Worm (Caenorhabditis elegans): ENCODE results near the gene daf-37.

Gene daf-37

ce11 chrII:6250782-6251461 is 42.9 kb upstream of the daf-37 start, which contains the start of gene phb-2 (continued):
- TF ChIP-seq vab-7 (GFP tag; IDR thresholded peaks at IDR 0.05), result 0 out of 2 replicates have a peak, but pooled peaks have one; percentile 33
- no peak for TF ChIP-seq nhr-111 (GFP tag; optimal IDR thresholded peaks at IDR 0.05)
- no peak for TF ChIP-seq ces-1 (GFP tag; optimal IDR thresholded peaks at IDR 0.05)
- TF ChIP-seq ama-1 (optimal IDR thresholded peaks at IDR 0.05), result peak; percentile 60
- TF ChIP-seq zip-11 (GFP tag; IDR thresholded peaks at IDR 0.05), result no peak
- TF ChIP-seq ceh-82 (tag; optimal IDR thresholded peaks at IDR 0.05), result no peak
- no peak for TF ChIP-seq F26F4.8 (GFP tag; conservative IDR thresholded peaks at IDR 0.05)
- TF ChIP-seq tra-1 (GFP tag; IDR thresholded peaks at IDR 0.05), result no peak
- peak; percentile 76 for TF ChIP-seq mep-1 (tag; optimal IDR thresholded peaks at IDR 0.05)
- no peak for TF ChIP-seq ztf-11 (tag; optimal IDR thresholded peaks at IDR 0.05)
- no peak for TF ChIP-seq F44E2.7 (GFP tag; IDR thresholded peaks at IDR 0.05)
- TF ChIP-seq snpc-1.2 (GFP tag; IDR thresholded peaks at IDR 0.05), result no peak
- no peak for TF ChIP-seq Y75B8A.6 (GFP tag; IDR thresholded peaks at IDR 0.05)
- peak; percentile 40 for TF ChIP-seq duxl-1 (tag; optimal IDR thresholded peaks at IDR 0.05; ENCODE audit: poor library complexity)
- TF ChIP-seq nhr-76 (tag; optimal IDR thresholded peaks at IDR 0.05), result no peak
- TF ChIP-seq nhr-77 (tag; optimal IDR thresholded peaks at IDR 0.05), result peak; percentile 52
- TF ChIP-seq ceh-20 (GFP tag; IDR thresholded peaks at IDR 0.05), result no peak
- TF ChIP-seq php-3 (GFP tag; IDR thresholded peaks at IDR 0.05), result 0 out of 2 replicates have a peak, but pooled peaks have one; percentile 34
- peak; percentile 50 for TF ChIP-seq dve-1 (tag; optimal IDR thresholded peaks at IDR 0.05; ENCODE audit: insufficient read depth)
- no peak for TF ChIP-seq nhr-41 (GFP tag; IDR thresholded peaks at IDR 0.05)
- TF ChIP-seq mdl-1 (tag; optimal IDR thresholded peaks at IDR 0.05), result peak in 1 of 2 experiments; percentile 0
- peak; percentile 95 for TF ChIP-seq aha-1 (tag)
- TF ChIP-seq T20F7.1 (GFP tag; optimal IDR thresholded peaks at IDR 0.05), result peak; percentile 67
- TF ChIP-seq nhr-42 (GFP tag; IDR thresholded peaks at IDR 0.05), result no peak
- no peak for TF ChIP-seq egl-43 (GFP tag; IDR thresholded peaks at IDR 0.05)
- TF ChIP-seq ceh-44 (GFP tag; IDR thresholded peaks at IDR 0.05), result no peak
- TF ChIP-seq lsy-2 (tag; optimal IDR thresholded peaks at IDR 0.05), result peak; percentile 27 to 89
- TF ChIP-seq lin-39 (tag; optimal IDR thresholded peaks at IDR 0.05), result no peak
- TF ChIP-seq ZK337.2 (GFP tag; IDR thresholded peaks at IDR 0.05), result no peak
- no peak for TF ChIP-seq lin-29 (GFP tag; IDR thresholded peaks at IDR 0.05)
- TF ChIP-seq zfp-3 (GFP tag; conservative IDR thresholded peaks at IDR 0.05), result no peak
- peak; percentile 79 for TF ChIP-seq nhr-6 (tag; optimal IDR thresholded peaks at IDR 0.05)
- peak; percentile 81 for TF ChIP-seq hlh-30 (tag; optimal IDR thresholded peaks at IDR 0.05; ENCODE audit: insufficient read depth)
- TF ChIP-seq zag-1 (tag; optimal IDR thresholded peaks at IDR 0.05), result no peak
- TF ChIP-seq madf-5 (GFP tag; IDR thresholded peaks at IDR 0.05), result no peak
- TF ChIP-seq lin-38 (GFP tag; IDR thresholded peaks at IDR 0.05), result peak; percentile 73
- TF ChIP-seq hmg-1.1 (GFP tag; IDR thresholded peaks at IDR 0.05), result peak; percentile 77
- TF ChIP-seq sdz-12 (GFP tag; optimal IDR thresholded peaks at IDR 0.05), result no peak
- TF ChIP-seq lir-3 (tag; optimal IDR thresholded peaks at IDR 0.05), result no peak
- no peak for TF ChIP-seq Y5F2A.4 (GFP tag; optimal IDR thresholded peaks at IDR 0.05)
- TF ChIP-seq set-16 (GFP tag; IDR thresholded peaks at IDR 0.05), result no peak
- peak; percentile 70 for TF ChIP-seq T26A8.4 (GFP tag; IDR thresholded peaks at IDR 0.05)
- no peak for TF ChIP-seq cey-2 (tag; optimal IDR thresholded peaks at IDR 0.05; ENCODE audit: borderline replicate concordance, insufficient read depth)
- TF ChIP-seq fkh-10 (GFP tag; optimal IDR thresholded peaks at IDR 0.05), result no peak
- TF ChIP-seq unc-39 (tag; optimal IDR thresholded peaks at IDR 0.05), result no peak
- no peak for TF ChIP-seq jun-1 (tag; optimal IDR thresholded peaks at IDR 0.05)
- TF ChIP-seq tag-97 (GFP tag; IDR thresholded peaks at IDR 0.05), result no peak
- TF ChIP-seq daf-16 (GFP tag; optimal IDR thresholded peaks at IDR 0.05), result no peak
- peak; percentile 83 for TF ChIP-seq daf-16 (tag; optimal IDR thresholded peaks at IDR 0.05)
- TF ChIP-seq nhr-48 (tag; optimal IDR thresholded peaks at IDR 0.05), result no peak
- TF ChIP-seq Y48G9A.11 (GFP tag; IDR thresholded peaks at IDR 0.05), result no peak
